Fruit fly (Drosophila melanogaster) whole organism, embryonic: ENCODE measurements around the gene MSAmiP.
A peak's percentile ranks its signal among the peaks of the same experiment; 100 is the strongest.

Source experiments
- Adf1 ChIP-seq: fragments of 200-800 bp; sonication (Bioruptor generic); IDR thresholded peaks from 2 replicates; pipeline ENCODE4 v1.3.6; 2022; ENCODE audit warnings: missing biosample characterization, missing genetic modification characterization
- Antp ChIP-seq: fragments of 200-800 bp; sonication (Bioruptor generic); optimal IDR thresholded peaks from 3 replicates; lab custom pipeline; 2016; ENCODE audit warnings: missing biosample characterization, missing genetic modification characterization
- CG10366 ChIP-seq: fragments of 200-800 bp; sonication (Bioruptor generic); IDR thresholded peaks from 2 replicates; pipeline ENCODE4 v1.3.6; 2022; ENCODE audit warnings: missing biosample characterization, missing genetic modification characterization
- CG12744 ChIP-seq: fragments of 200-800 bp; sonication (Bioruptor generic); optimal IDR thresholded peaks from 2 replicates; lab custom pipeline; 2016; ENCODE audit warnings: missing biosample characterization, missing genetic modification characterization
- CG15269 ChIP-seq: fragments of 200-800 bp; sonication (Bioruptor generic); optimal IDR thresholded peaks from 2 replicates; lab custom pipeline; 2018; ENCODE audit warnings: missing biosample characterization, mild to moderate bottlenecking, missing genetic modification characterization, moderate library complexity
- CG15479 ChIP-seq: fragments of 200-800 bp; sonication (Bioruptor generic); optimal IDR thresholded peaks from 3 replicates; lab custom pipeline; 2019; ENCODE audit warnings: missing biosample characterization, mild to moderate bottlenecking, missing genetic modification characterization, moderate library complexity
- CG15514 ChIP-seq: fragments of 200-800 bp; sonication (Bioruptor generic); optimal IDR thresholded peaks from 3 replicates; lab custom pipeline; 2017; ENCODE audit warnings: missing biosample characterization, missing genetic modification characterization, mild to moderate bottlenecking, moderate library complexity, missing genetic modification reagents
- CG15601 ChIP-seq: fragments of 200-800 bp; sonication (Bioruptor generic); optimal IDR thresholded peaks from 3 replicates; lab custom pipeline; 2019; ENCODE audit warnings: missing biosample characterization, mild to moderate bottlenecking, missing genetic modification characterization, moderate library complexity
- CG1602 ChIP-seq: fragments of 200-800 bp; sonication (Bioruptor generic); optimal IDR thresholded peaks from 3 replicates; lab custom pipeline; 2016; ENCODE audit warnings: missing biosample characterization, missing genetic modification characterization
- CG17829 ChIP-seq: fragments of 200-800 bp; optimal IDR thresholded peaks from 2 replicates; lab custom pipeline; 2019; ENCODE audit warnings: missing biosample characterization, mild to moderate bottlenecking, missing genetic modification characterization, moderate library complexity
- CG1832 ChIP-seq: fragments of 200-800 bp; sonication (Bioruptor generic); optimal IDR thresholded peaks from 2 replicates; lab custom pipeline; 2017; ENCODE audit warnings: missing biosample characterization, mild to moderate bottlenecking, missing genetic modification characterization, inconsistent platforms
- CG3407 ChIP-seq: fragments of 200-800 bp; sonication (Bioruptor generic); optimal IDR thresholded peaks from 2 replicates; lab custom pipeline; 2018; ENCODE audit warnings: missing biosample characterization, mild to moderate bottlenecking, missing genetic modification characterization
- CG4360 ChIP-seq: fragments of 200-800 bp; sonication (Bioruptor generic); IDR thresholded peaks from 2 replicates; pipeline ENCODE4 v1.3.6; 2022; ENCODE audit warnings: missing biosample characterization, missing genetic modification characterization
- CG8765 ChIP-seq: fragments of 200-800 bp; sonication (Bioruptor generic); IDR thresholded peaks from 2 replicates; pipeline ENCODE4 v1.3.6; 2022; ENCODE audit warnings: missing biosample characterization, missing genetic modification characterization
- CG9609 ChIP-seq: fragments of 200-800 bp; sonication (Bioruptor generic); optimal IDR thresholded peaks from 3 replicates; lab custom pipeline; 2016; ENCODE audit warnings: missing biosample characterization, missing genetic modification characterization
- CG9727 ChIP-seq: fragments of 200-800 bp; sonication (Bioruptor generic); optimal IDR thresholded peaks from 3 replicates; lab custom pipeline; 2017; ENCODE audit warnings: missing biosample characterization, mild to moderate bottlenecking, missing genetic modification characterization
- CHES-1-like ChIP-seq: fragments of 200-800 bp; sonication (Bioruptor generic); optimal IDR thresholded peaks from 2 replicates; lab custom pipeline; 2016; ENCODE audit warnings: missing biosample characterization, missing genetic modification characterization
- CkIIα-i1 ChIP-seq: fragments of 200-800 bp; sonication (Bioruptor generic); IDR thresholded peaks from 2 replicates; pipeline ENCODE4 v1.3.6; 2022; ENCODE audit warnings: missing biosample characterization, missing genetic modification characterization
- CrebB ChIP-seq: fragments of 200-800 bp; sonication (Bioruptor generic); optimal IDR thresholded peaks from 3 replicates; lab custom pipeline; 2018; ENCODE audit warnings: missing biosample characterization, mild to moderate bottlenecking, missing genetic modification characterization
- D19A ChIP-seq: fragments of 200-800 bp; optimal IDR thresholded peaks from 3 replicates; lab custom pipeline; 2019; ENCODE audit warnings: missing biosample characterization, mild to moderate bottlenecking, missing genetic modification characterization, moderate library complexity
- D19B ChIP-seq: fragments of 200-800 bp; sonication (Bioruptor generic); optimal IDR thresholded peaks from 2 replicates; lab custom pipeline; 2017; ENCODE audit warnings: missing biosample characterization, mild to moderate bottlenecking, missing genetic modification characterization
- Elba2 ChIP-seq: fragments of 200-800 bp; sonication (Bioruptor generic); optimal IDR thresholded peaks from 3 replicates; lab custom pipeline; 2016; ENCODE audit warnings: missing biosample characterization, missing genetic modification characterization
- Fer1 ChIP-seq: fragments of 200-800 bp; sonication (Bioruptor generic); optimal IDR thresholded peaks from 2 replicates; lab custom pipeline; 2017; ENCODE audit warnings: missing biosample characterization, mild to moderate bottlenecking, missing genetic modification characterization
- HLH3B ChIP-seq: fragments of 200-800 bp; sonication (Bioruptor generic); IDR thresholded peaks from 2 replicates; pipeline ENCODE4 v1.3.6; 2022; ENCODE audit warnings: missing biosample characterization, missing genetic modification characterization
- HLHmδ ChIP-seq: fragments of 200-800 bp; sonication (Bioruptor generic); optimal IDR thresholded peaks from 2 replicates; lab custom pipeline; 2018; ENCODE audit warnings: missing biosample characterization, mild to moderate bottlenecking, missing genetic modification characterization, moderate library complexity
- HmgD ChIP-seq: fragments of 200-800 bp; sonication (Bioruptor generic); optimal IDR thresholded peaks from 3 replicates; lab custom pipeline; 2016; ENCODE audit warnings: missing biosample characterization, missing genetic modification characterization
- Lhr ChIP-seq: fragments of 200-800 bp; sonication (Bioruptor generic); optimal IDR thresholded peaks from 3 replicates; lab custom pipeline; 2017; ENCODE audit warnings: mild to moderate bottlenecking, missing biosample characterization, missing genetic modification reagents, missing genetic modification characterization
- NC2β ChIP-seq: fragments of 200-800 bp; sonication (Bioruptor generic); optimal IDR thresholded peaks from 2 replicates; lab custom pipeline; 2016; ENCODE audit warnings: missing biosample characterization, missing genetic modification characterization
- NK7.1 ChIP-seq: fragments of 200-800 bp; sonication (Bioruptor generic); optimal IDR thresholded peaks from 3 replicates; lab custom pipeline; 2016; ENCODE audit warnings: missing biosample characterization, missing genetic modification characterization
- Nf-YA ChIP-seq: fragments of 200-800 bp; sonication (Bioruptor generic); IDR thresholded peaks from 2 replicates; pipeline ENCODE4 v1.3.6; 2022; ENCODE audit warnings: missing biosample characterization, missing genetic modification characterization
- Nf-YB ChIP-seq: fragments of 200-800 bp; sonication (Bioruptor generic); optimal IDR thresholded peaks from 3 replicates; lab custom pipeline; 2019; ENCODE audit warnings: missing biosample characterization, mild to moderate bottlenecking, missing genetic modification characterization, moderate library complexity
- TFAM ChIP-seq: fragments of 200-800 bp; sonication (Bioruptor generic); optimal IDR thresholded peaks from 2 replicates; lab custom pipeline; 2017; ENCODE audit warnings: missing biosample characterization, missing genetic modification characterization, inconsistent platforms
- al ChIP-seq: fragments of 200-800 bp; sonication (Bioruptor generic); IDR thresholded peaks from 2 replicates; pipeline ENCODE4 v1.3.6; 2022; ENCODE audit warnings: missing biosample characterization, missing genetic modification characterization
- dati ChIP-seq: fragments of 200-800 bp; sonication (Bioruptor generic); IDR thresholded peaks from 2 replicates; pipeline ENCODE4 v1.3.6; 2022; ENCODE audit warnings: missing biosample characterization, missing genetic modification characterization
- dmrt11E ChIP-seq: fragments of 200-800 bp; sonication (Bioruptor generic); optimal IDR thresholded peaks from 3 replicates; lab custom pipeline; 2018; ENCODE audit warnings: missing biosample characterization, mild to moderate bottlenecking, missing genetic modification characterization, moderate library complexity
- emc ChIP-seq: fragments of 200-800 bp; sonication (Bioruptor generic); optimal IDR thresholded peaks from 2 replicates; lab custom pipeline; 2016; ENCODE audit warnings: missing biosample characterization, missing genetic modification characterization
- en ChIP-seq: fragments of 200-800 bp; sonication (Bioruptor generic); optimal IDR thresholded peaks from 2 replicates; lab custom pipeline; 2016; ENCODE audit warnings: missing biosample characterization, missing genetic modification characterization
- esg ChIP-seq: fragments of 200-800 bp; sonication (Bioruptor generic); conservative IDR thresholded peaks from 2 replicates; pipeline ENCODE4 v1.3.6; 2022; ENCODE audit warnings: missing biosample characterization, missing genetic modification characterization
- eyg ChIP-seq: fragments of 200-800 bp; sonication (Bioruptor generic); optimal IDR thresholded peaks from 3 replicates; lab custom pipeline; 2016; ENCODE audit warnings: missing biosample characterization, missing genetic modification characterization
- hb ChIP-seq: fragments of 200-800 bp; sonication (Bioruptor generic); IDR thresholded peaks from 3 replicates; pipeline ENCODE4 v1.3.6; 2022; ENCODE audit warnings: missing biosample characterization, missing genetic modification characterization; ENCODE audit not compliant: partially characterized antibody
- pan ChIP-seq, 4 experiments: fragments of >200 bp in 3 of 4; fragments of 200-800 bp in 1 of 4; sonication (Bioruptor generic) in 1 of 4; optimal IDR thresholded peaks in 3 of 4; IDR thresholded peaks in 1 of 4; 2 replicates each; pipeline versions ENCODE4 v1.3.6 to Lab custom; 2017 to 2022; ENCODE audit warnings: missing biosample characterization in 2 of 4, missing genetic modification characterization in 2 of 4, mixed read lengths in 1 of 4
- pfk ChIP-seq: fragments of 200-800 bp; sonication (Bioruptor generic); optimal IDR thresholded peaks from 2 replicates; lab custom pipeline; 2018; ENCODE audit warnings: missing biosample characterization, mild to moderate bottlenecking, missing genetic modification characterization, moderate library complexity
- pum ChIP-seq: fragments of 200-800 bp; sonication (Bioruptor generic); optimal IDR thresholded peaks from 2 replicates; lab custom pipeline; 2016; ENCODE audit warnings: missing biosample characterization, missing genetic modification characterization
- rib ChIP-seq: fragments of 200-800 bp; sonication (Bioruptor generic); IDR thresholded peaks from 2 replicates; pipeline ENCODE4 v1.3.6; 2022; ENCODE audit warnings: missing biosample characterization, missing genetic modification characterization
- ro ChIP-seq: fragments of 200-800 bp; sonication (Bioruptor generic); IDR thresholded peaks from 2 replicates; pipeline ENCODE4 v1.3.6; 2022; ENCODE audit warnings: missing biosample characterization, missing genetic modification characterization
- salm ChIP-seq: fragments of 200-800 bp; sonication (Bioruptor generic); optimal IDR thresholded peaks from 2 replicates; lab custom pipeline; 2018; ENCODE audit warnings: missing biosample characterization, mild to moderate bottlenecking, missing genetic modification characterization
- scrt ChIP-seq: fragments of 200-800 bp; sonication (Bioruptor generic); optimal IDR thresholded peaks from 2 replicates; lab custom pipeline; 2018; ENCODE audit warnings: missing biosample characterization, mild to moderate bottlenecking, missing genetic modification characterization, moderate library complexity
- sisA ChIP-seq: fragments of 200-800 bp; sonication (Bioruptor generic); IDR thresholded peaks from 2 replicates; pipeline ENCODE4 v1.3.6; 2022; ENCODE audit warnings: missing biosample characterization, missing genetic modification characterization
- ssp ChIP-seq: fragments of 200-800 bp; sonication (Bioruptor generic); IDR thresholded peaks from 2 replicates; pipeline ENCODE4 v1.3.6; 2022; ENCODE audit warnings: missing biosample characterization, missing genetic modification characterization
- tx ChIP-seq: fragments of 200-800 bp; sonication (Bioruptor generic); optimal IDR thresholded peaks from 2 replicates; lab custom pipeline; 2016; ENCODE audit warnings: missing biosample characterization, missing genetic modification characterization

The MSAmiP gene

DNA sequence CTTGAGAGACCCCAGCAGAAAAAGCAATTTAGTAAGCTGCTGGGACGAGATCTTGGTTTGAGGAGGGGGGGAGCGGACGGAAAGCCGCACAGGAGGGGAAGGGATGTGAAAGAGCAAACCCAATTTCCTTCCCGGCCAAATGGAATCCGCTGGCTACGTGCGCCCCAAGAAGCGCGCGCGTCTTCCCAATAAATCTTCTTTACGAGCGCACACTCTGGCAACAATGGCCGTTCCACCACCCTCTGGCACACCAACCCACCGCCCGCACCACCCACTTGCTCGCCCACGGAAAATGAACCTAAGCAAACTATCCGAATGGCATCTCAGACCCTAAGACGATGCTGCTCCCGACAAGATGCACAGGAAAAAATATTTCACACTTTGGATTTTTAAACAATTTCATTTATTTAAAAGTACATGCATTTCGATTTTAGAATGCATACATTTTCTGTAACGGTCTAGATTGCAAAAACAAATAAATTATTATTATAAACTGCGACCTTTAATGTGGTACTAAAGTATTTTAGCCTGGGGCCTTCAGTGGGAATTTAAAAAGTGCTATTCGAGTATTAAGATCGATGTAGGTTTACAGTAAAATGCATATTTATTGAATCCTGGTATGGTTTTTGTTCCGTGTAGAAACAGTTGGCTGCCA is 102.0 kb downstream of the MSAmiP start (continued):
- TF ChIP-seq ro (GFP tag; lab: Robert Waterston, UW) (no peak), en (no peak), HmgD (no peak), scrt (GFP tag; lab: Kevin White, UChicago) (peak; percentile 56), esg (peak; percentile 19; the same call in 1 of the 2 replicates), CG9609 (no peak), sisA (GFP tag; lab: Robert Waterston, UW) (peak; percentile 7; the same call in 1 of the 2 replicates), NC2β (no peak), CG1832 (GFP tag; lab: Kevin White, UChicago) (no peak), D19A (tag; lab: Kevin White, UChicago) (peak; percentile 56), TFAM (GFP tag; lab: Kevin White, UChicago) (no peak), CG17829 (tag; lab: Kevin White, UChicago) (peak; percentile 58), ssp (GFP tag; lab: Robert Waterston, UW) (0 out of 2 replicates have a peak, but pooled peaks have one; percentile 14), NK7.1 (GFP tag; lab: Kevin White, UChicago) (peak; percentile 11), salm (tag; lab: Kevin White, UChicago) (no peak), dati (GFP tag; lab: Robert Waterston, UW) (no peak), Elba2 (GFP tag; lab: Kevin White, UChicago) (no peak), CG9727 (GFP tag; lab: Kevin White, UChicago) (peak; percentile 74), CG3407 (GFP tag; lab: Kevin White, UChicago) (peak; percentile 29), Adf1 (GFP tag; lab: Robert Waterston, UW) (no peak), CG1602 (GFP tag; lab: Kevin White, UChicago) (peak; percentile 35), CG10366 (GFP tag; lab: Robert Waterston, UW) (no peak), eyg (GFP tag; lab: Kevin White, UChicago) (no peak), CG15479 (GFP tag; lab: Kevin White, UChicago) (no peak), emc (GFP tag; lab: Kevin White, UChicago) (no peak), Nf-YB (GFP tag; lab: Kevin White, UChicago) (peak; percentile 33), Nf-YA (GFP tag; lab: Robert Waterston, UW) (no peak), pan (optimal IDR thresholded peaks at IDR 0.05; lab: Kevin White, UChicago) (no peak), pan (GFP tag; optimal IDR thresholded peaks at IDR 0.05 in 1 of 2, IDR thresholded peaks at IDR 0.05 in 1 of 2) (peak in 1 of 2 experiments; percentile 42), al (no peak), CG15269 (tag; lab: Kevin White, UChicago) (peak; percentile 70), CG12744 (GFP tag; lab: Kevin White, UChicago) (peak; percentile 28), CrebB (tag; lab: Kevin White, UChicago) (no peak), tx (no peak), CkIIα-i1 (GFP tag; lab: Robert Waterston, UW) (no peak), CG15601 (tag; lab: Kevin White, UChicago) (peak; percentile 26), pfk (GFP tag; lab: Kevin White, UChicago) (no peak), Fer1 (GFP tag; lab: Kevin White, UChicago) (peak; percentile 74), rib (no peak), pum (GFP tag; lab: Kevin White, UChicago) (no peak), dmrt11E (tag; lab: Kevin White, UChicago) (peak; percentile 67), Antp (no peak), CG8765 (no peak), hb (GFP tag; lab: Robert Waterston, UW) (no peak), CG4360 (GFP tag; lab: Robert Waterston, UW) (no peak), HLH3B (no peak), CG15514 (GFP tag; lab: Kevin White, UChicago) (peak; percentile 54), Lhr (no peak), CHES-1-like (peak; percentile 0), D19B (GFP tag; lab: Kevin White, UChicago) (peak; percentile 18), HLHmδ (GFP tag; lab: Kevin White, UChicago) (no peak)
